Fruit fly (Drosophila melanogaster) whole organism, pupa: ENCODE data around the gene CG8607.

Source experiments
- CG10348 ChIP-seq: fragments of 200-800 bp; sonication (Bioruptor generic); IDR thresholded peaks from 2 replicates; pipeline ENCODE4 v1.3.6; 2022; ENCODE audit warnings: missing biosample characterization, missing genetic modification characterization
- CG12605 ChIP-seq: fragments of 200-800 bp; sonication (Bioruptor generic); IDR thresholded peaks from 2 replicates; pipeline ENCODE4 v1.3.6; 2022; ENCODE audit warnings: missing biosample characterization, missing genetic modification characterization
- CG13204 ChIP-seq: fragments of 200-800 bp; sonication (Bioruptor generic); optimal IDR thresholded peaks from 2 replicates; lab custom pipeline; 2018; ENCODE audit warnings: missing biosample characterization, mild to moderate bottlenecking, missing genetic modification characterization, moderate library complexity
- CG14655 ChIP-seq: fragments of 200-800 bp; sonication (Bioruptor generic); optimal IDR thresholded peaks from 3 replicates; lab custom pipeline; 2017; ENCODE audit warnings: mild to moderate bottlenecking, missing biosample characterization, missing genetic modification reagents, missing genetic modification characterization
- CG15710 ChIP-seq: fragments of 200-800 bp; sonication (Bioruptor generic); optimal IDR thresholded peaks from 2 replicates; lab custom pipeline; 2018; ENCODE audit warnings: missing biosample characterization, mild to moderate bottlenecking, missing genetic modification characterization, moderate library complexity
- CG17806 ChIP-seq: fragments of 200-800 bp; sonication (Bioruptor generic); optimal IDR thresholded peaks from 2 replicates; lab custom pipeline; 2018; ENCODE audit warnings: missing biosample characterization, mild to moderate bottlenecking, missing genetic modification characterization, moderate library complexity
- CG32121 ChIP-seq: fragments of 200-800 bp; sonication (Bioruptor generic); IDR thresholded peaks from 2 replicates; pipeline ENCODE4 v1.3.6; 2022; ENCODE audit warnings: missing biosample characterization, missing genetic modification characterization
- CG34367 ChIP-seq: fragments of 200-800 bp; sonication (Bioruptor generic); optimal IDR thresholded peaks from 2 replicates; lab custom pipeline; 2018; ENCODE audit warnings: missing biosample characterization, mild to moderate bottlenecking, missing genetic modification characterization
- CG4496 ChIP-seq: fragments of 200-800 bp; sonication (Bioruptor generic); IDR thresholded peaks from 3 replicates; pipeline ENCODE4 v1.3.6; 2022; ENCODE audit warnings: missing biosample characterization, missing genetic modification characterization
- CG8159 ChIP-seq: fragments of 200-800 bp; sonication (Bioruptor generic); optimal IDR thresholded peaks from 3 replicates; lab custom pipeline; 2018; ENCODE audit warnings: missing biosample characterization, mild to moderate bottlenecking, missing genetic modification characterization, moderate library complexity
- CG8301 ChIP-seq: fragments of 200-800 bp; sonication (Bioruptor generic); optimal IDR thresholded peaks from 2 replicates; lab custom pipeline; 2018; ENCODE audit warnings: missing biosample characterization, mild to moderate bottlenecking, missing genetic modification characterization
- CG9948 ChIP-seq: fragments of 200-800 bp; sonication (Bioruptor generic); optimal IDR thresholded peaks from 2 replicates; lab custom pipeline; 2018; ENCODE audit warnings: missing biosample characterization, mild to moderate bottlenecking, missing genetic modification characterization, moderate library complexity
- D1 ChIP-seq: fragments of 200-800 bp; sonication (Bioruptor generic); optimal IDR thresholded peaks from 2 replicates; lab custom pipeline; 2018; ENCODE audit warnings: missing biosample characterization, mild to moderate bottlenecking, missing genetic modification characterization, moderate library complexity
- EcR ChIP-seq: fragments of 200-800 bp; sonication (Bioruptor generic); optimal IDR thresholded peaks from 3 replicates; lab custom pipeline; 2019; ENCODE audit warnings: missing biosample characterization, missing genetic modification characterization, mild to moderate bottlenecking, moderate library complexity, missing genetic modification reagents
- Ets98B ChIP-seq: fragments of 200-800 bp; sonication (Bioruptor generic); IDR thresholded peaks from 2 replicates; pipeline ENCODE4 v1.3.6; 2022; ENCODE audit warnings: missing biosample characterization, missing genetic modification characterization
- Pif1A ChIP-seq: fragments of 200-800 bp; sonication (Bioruptor generic); optimal IDR thresholded peaks from 3 replicates; lab custom pipeline; 2016; ENCODE audit warnings: missing biosample characterization, missing genetic modification characterization
- Pif1B ChIP-seq: fragments of 200-800 bp; sonication (Bioruptor generic); optimal IDR thresholded peaks from 3 replicates; lab custom pipeline; 2016; ENCODE audit warnings: missing biosample characterization, missing genetic modification characterization
- Snoo ChIP-seq: fragments of 200-800 bp; sonication (Bioruptor generic); optimal IDR thresholded peaks from 3 replicates; lab custom pipeline; 2017; ENCODE audit warnings: missing biosample characterization, mild to moderate bottlenecking, missing genetic modification characterization, inconsistent platforms
- fd96Ca ChIP-seq: fragments of 200-800 bp; sonication (Bioruptor generic); IDR thresholded peaks from 3 replicates; pipeline ENCODE4 v1.3.6; 2022; ENCODE audit warnings: missing biosample characterization, missing genetic modification characterization
- gl ChIP-seq: fragments of 200-800 bp; sonication (Bioruptor generic); optimal IDR thresholded peaks from 2 replicates; lab custom pipeline; 2018; ENCODE audit warnings: missing biosample characterization, mild to moderate bottlenecking, missing genetic modification characterization
- rn ChIP-seq: fragments of 200-800 bp; sonication (Bioruptor generic); IDR thresholded peaks from 2 replicates; pipeline ENCODE4 v1.3.6; 2022; ENCODE audit warnings: missing biosample characterization, missing genetic modification characterization

CG8607 gene

DNA sequence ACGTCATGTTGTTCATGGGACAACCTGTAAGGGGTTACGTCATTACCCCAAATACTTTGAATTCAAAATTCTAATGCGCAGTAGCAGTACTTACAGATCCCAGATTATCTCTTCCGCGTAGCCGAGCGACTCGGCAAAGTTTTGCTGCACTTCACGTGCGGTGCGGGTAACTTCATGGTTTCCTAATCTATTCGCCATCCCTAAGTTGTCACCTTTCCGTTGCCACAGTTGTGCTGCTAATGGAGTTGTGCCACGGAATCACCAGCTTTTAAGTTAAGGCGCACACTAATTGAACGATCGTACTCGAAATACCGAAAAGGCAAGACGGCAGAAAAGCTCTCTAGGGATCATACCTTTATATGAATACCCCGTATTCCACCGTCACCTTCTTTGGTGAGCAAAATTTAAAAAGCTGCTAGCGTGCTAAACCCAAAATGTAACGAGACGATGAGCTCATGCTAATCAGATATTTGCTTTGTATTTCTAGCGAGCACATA lies 40.0 kb downstream of the CG8607 start, which contains the start of gene pst:
TSS of gene pst (minus strand) at position 437 of the 497 bp plus-strand sequence.
- TF ChIP-seq CG15710 (tag; lab: Kevin White, UChicago) (peak; percentile 6), CG10348 (no peak), Ets98B (peak; percentile 5; the same call in 1 of the 2 replicates), CG32121 (GFP tag; lab: Robert Waterston, UW) (no peak; the same call in 1 of the 2 replicates), CG12605 (GFP tag; lab: Robert Waterston, UW) (peak; percentile 16; the same call in 1 of the 2 replicates), CG14655 (no peak)

DNA sequence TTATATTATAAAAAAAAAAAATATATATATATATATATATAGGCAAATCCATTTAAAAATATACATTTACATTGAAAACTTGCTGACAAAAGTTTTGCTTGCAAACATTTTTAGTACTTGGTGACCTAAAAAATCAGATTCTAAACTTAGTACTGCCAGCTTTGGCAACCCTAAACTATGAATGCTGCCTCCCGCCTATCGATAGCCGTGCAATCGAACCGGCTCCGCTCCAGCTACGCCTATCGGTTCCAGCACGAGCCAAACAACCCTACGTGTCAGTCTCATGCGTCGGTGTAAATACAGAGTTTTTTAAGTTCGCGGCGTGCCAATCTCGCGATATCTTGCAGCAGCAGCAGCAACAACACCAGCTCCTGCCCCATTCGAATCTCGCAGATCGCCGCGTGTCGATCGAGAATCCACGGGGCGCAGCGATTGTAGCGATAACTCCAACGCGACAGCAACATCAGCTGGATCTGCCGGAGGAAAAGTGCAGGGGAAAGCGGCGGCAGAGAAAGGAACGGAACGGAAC lies 40.5 kb downstream of the CG8607 start, which contains the start of gene Sec63:
TSS of gene Sec63 (plus strand) at position 238 of the 529 bp plus-strand sequence.
- TF ChIP-seq CG13204 (peak; percentile 11), D1 (tag; lab: Kevin White, UChicago) (no peak), Pif1B (GFP tag; lab: Kevin White, UChicago) (no peak), Ets98B (peak; percentile 38), CG4496 (GFP tag; lab: Robert Waterston, UW) (peak; percentile 26; the same call in 2 of the 3 replicates)

DNA sequence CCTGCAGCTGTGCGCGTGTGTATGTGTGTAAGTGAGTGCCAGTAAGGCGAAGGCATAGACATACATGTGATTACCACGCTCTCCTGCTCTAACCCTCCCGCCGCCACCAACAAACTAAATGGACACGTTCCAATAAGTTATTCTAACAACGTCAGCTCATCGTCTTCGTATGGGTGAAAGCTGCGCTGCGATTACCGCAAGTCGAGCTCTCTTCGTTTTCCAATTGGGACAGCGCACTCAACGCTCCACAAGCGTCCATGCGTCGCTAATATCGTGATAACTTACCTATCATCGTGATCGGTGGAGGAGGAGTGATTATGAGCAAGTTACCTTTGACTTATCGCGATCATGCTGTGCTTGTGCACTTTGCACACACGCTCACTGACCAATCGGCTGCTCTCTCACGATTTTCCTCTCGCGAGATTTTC lies 41.2 kb downstream of the CG8607 start:
- TF ChIP-seq CG4496 (GFP tag; lab: Robert Waterston, UW) (peak; percentile 81), CG34367 (tag; lab: Kevin White, UChicago) (no peak), fd96Ca (GFP tag; lab: Robert Waterston, UW) (peak; percentile 79; the same call in 2 of the 3 replicates), CG8159 (no peak), CG8301 (tag; lab: Kevin White, UChicago) (peak; percentile 26), CG9948 (tag; lab: Kevin White, UChicago) (peak; percentile 16), D1 (tag; lab: Kevin White, UChicago) (no peak), CG14655 (no peak), Pif1A (GFP tag; lab: Kevin White, UChicago) (peak; percentile 75), Ets98B (peak; percentile 94), CG12605 (GFP tag; lab: Robert Waterston, UW) (peak; percentile 83), CG10348 (no peak), CG17806 (no peak), rn (no peak), EcR (GFP tag; lab: Kevin White, UChicago) (no peak), gl (tag; lab: Kevin White, UChicago) (peak; percentile 4), CG32121 (GFP tag; lab: Robert Waterston, UW) (no peak), Pif1B (GFP tag; lab: Kevin White, UChicago) (peak; percentile 61), Snoo (tag; lab: Kevin White, UChicago) (no peak), CG15710 (tag; lab: Kevin White, UChicago) (no peak), CG13204 (no peak)

DNA sequence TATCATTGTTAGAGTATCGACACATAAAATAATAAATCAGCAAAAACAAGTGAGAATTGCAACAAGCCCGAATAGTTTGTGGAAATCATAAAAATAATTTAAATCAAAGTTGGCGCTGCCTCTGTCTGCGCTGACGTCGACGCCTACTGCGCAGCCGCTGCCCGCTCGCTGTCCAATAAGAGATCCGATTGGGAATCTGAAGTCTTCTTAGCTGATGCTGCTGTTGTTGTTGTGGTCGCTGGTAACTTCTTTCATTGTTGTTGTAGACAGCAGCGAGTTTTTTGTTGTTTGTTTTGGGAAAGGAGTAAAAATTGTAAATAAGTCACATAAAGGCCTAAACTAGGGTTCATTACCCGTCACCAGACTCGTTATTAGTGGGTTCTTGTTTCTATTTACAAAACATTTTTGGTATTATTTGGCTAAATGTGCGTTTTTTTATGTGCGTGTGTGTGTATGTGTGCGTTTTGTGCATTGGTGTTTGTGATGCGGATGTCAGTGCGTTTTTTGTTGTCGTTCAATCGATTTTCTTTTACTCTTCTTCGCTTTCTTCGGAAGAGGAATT lies 44.9 kb downstream of the CG8607 start:
- no peak for TF ChIP-seq CG12605 (GFP tag; lab: Robert Waterston, UW)
- no peak for TF ChIP-seq D1 (tag; lab: Kevin White, UChicago)
- TF ChIP-seq CG8159: no peak
- TF ChIP-seq CG4496 (GFP tag; lab: Robert Waterston, UW): no peak
- TF ChIP-seq Pif1B (GFP tag; lab: Kevin White, UChicago): no peak
- TF ChIP-seq CG10348: no peak
- TF ChIP-seq EcR (GFP tag; lab: Kevin White, UChicago): no peak
- no peak for TF ChIP-seq CG32121 (GFP tag; lab: Robert Waterston, UW)
- no peak for TF ChIP-seq gl (tag; lab: Kevin White, UChicago)
- no peak for TF ChIP-seq CG8301 (tag; lab: Kevin White, UChicago)
- no peak for TF ChIP-seq Pif1A (GFP tag; lab: Kevin White, UChicago)
- no peak for TF ChIP-seq CG9948 (tag; lab: Kevin White, UChicago)
- TF ChIP-seq Snoo (tag; lab: Kevin White, UChicago): no peak
- TF ChIP-seq CG34367 (tag; lab: Kevin White, UChicago): no peak
- TF ChIP-seq fd96Ca (GFP tag; lab: Robert Waterston, UW): no peak
- TF ChIP-seq Ets98B: no peak
- TF ChIP-seq rn: no peak
- TF ChIP-seq CG14655: no peak
- TF ChIP-seq CG15710 (tag; lab: Kevin White, UChicago): no peak
- TF ChIP-seq CG17806: no peak

DNA sequence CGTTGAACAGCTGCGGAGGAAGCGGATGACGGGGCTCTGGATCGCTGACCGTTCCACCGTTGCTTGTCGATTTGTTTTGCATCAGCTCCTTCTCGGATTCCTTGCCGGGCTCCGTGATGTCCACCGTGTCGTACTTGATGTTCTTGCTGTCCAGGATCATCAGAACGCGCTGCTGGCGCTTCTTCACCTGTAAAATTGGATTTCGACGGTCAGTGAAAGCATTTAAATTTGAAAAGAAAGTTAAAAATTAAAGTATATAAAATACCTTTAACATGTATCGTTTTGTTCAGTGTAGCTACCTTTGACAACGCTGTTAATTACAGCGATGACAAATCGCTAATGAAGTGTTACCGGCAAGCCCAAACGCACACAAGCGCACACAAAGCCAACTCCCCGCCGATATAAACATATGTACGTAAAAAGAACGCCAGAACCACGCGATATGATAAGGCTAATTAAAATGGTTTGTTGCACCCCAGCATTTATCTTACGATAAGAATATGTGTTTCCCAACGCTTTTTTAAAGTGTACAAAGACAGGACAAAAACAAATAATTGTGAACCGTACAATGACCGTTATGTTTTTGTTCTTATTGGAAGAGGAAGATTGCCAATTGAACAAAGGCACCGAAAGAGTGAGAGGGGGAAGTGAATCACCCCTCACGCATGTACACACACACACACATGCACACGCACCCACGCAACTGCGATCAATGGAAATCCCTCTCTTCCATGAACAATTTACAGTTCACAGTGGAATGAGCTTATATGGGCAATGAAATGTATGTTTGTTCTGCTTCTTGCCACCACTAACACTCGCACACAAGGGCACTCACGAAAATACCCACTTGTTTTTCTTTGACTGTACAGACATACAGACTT lies 48.2 kb downstream of the CG8607 start:
- no peak for TF ChIP-seq fd96Ca (GFP tag; lab: Robert Waterston, UW)
- TF ChIP-seq gl (tag; lab: Kevin White, UChicago): no peak
- TF ChIP-seq CG9948 (tag; lab: Kevin White, UChicago): no peak
- peak; percentile 60; the same call in 2 of the 3 replicates for TF ChIP-seq CG4496 (GFP tag; lab: Robert Waterston, UW)
- TF ChIP-seq Snoo (tag; lab: Kevin White, UChicago): peak; percentile 16
- no peak for TF ChIP-seq rn
- no peak for TF ChIP-seq Ets98B
- peak; percentile 33 for TF ChIP-seq CG8301 (tag; lab: Kevin White, UChicago)
- TF ChIP-seq CG34367 (tag; lab: Kevin White, UChicago): no peak
- TF ChIP-seq CG14655: no peak
- TF ChIP-seq Pif1A (GFP tag; lab: Kevin White, UChicago): peak; percentile 18
- TF ChIP-seq CG12605 (GFP tag; lab: Robert Waterston, UW): no peak
- TF ChIP-seq CG32121 (GFP tag; lab: Robert Waterston, UW): peak; percentile 43; the same call in 1 of the 2 replicates
- peak; percentile 41 for TF ChIP-seq CG8159
- no peak for TF ChIP-seq CG10348
- no peak for TF ChIP-seq CG17806
- TF ChIP-seq Pif1B (GFP tag; lab: Kevin White, UChicago): peak; percentile 18
- no peak for TF ChIP-seq D1 (tag; lab: Kevin White, UChicago)
- TF ChIP-seq EcR (GFP tag; lab: Kevin White, UChicago): peak; percentile 93
- no peak for TF ChIP-seq CG15710 (tag; lab: Kevin White, UChicago)
